Worm (Caenorhabditis elegans) whole organism, late embryonic: Measurements from ENCODE around the gene sru-13.

ENCODE experiments used
- ceh-34 ChIP-seq: sonication (generic microtip); optimal IDR thresholded peaks from 2 replicates; lab custom pipeline; 2016; ENCODE audit warnings: mild to moderate bottlenecking, missing genetic modification characterization, missing compliant biosample characterization
- dve-1 ChIP-seq: sonication (generic microtip); optimal IDR thresholded peaks from 2 replicates; lab custom pipeline; 2017; ENCODE audit warnings: antibody characterized with exemption, mild to moderate bottlenecking, missing genetic modification characterization, missing compliant biosample characterization
- elt-2 ChIP-seq: sonication (generic microtip); optimal IDR thresholded peaks from 2 replicates; lab custom pipeline; 2016; ENCODE audit warnings: missing genetic modification reagents, missing genetic modification characterization, missing compliant biosample characterization
- hlh-30 ChIP-seq: sonication (generic microtip); optimal IDR thresholded peaks from 2 replicates; lab custom pipeline; 2017; ENCODE audit warnings: antibody characterized with exemption, missing genetic modification characterization, missing compliant biosample characterization; ENCODE audit not compliant: insufficient read depth
- nhr-232 ChIP-seq: sonication (generic microtip); optimal IDR thresholded peaks from 2 replicates; lab custom pipeline; 2016; ENCODE audit warnings: missing genetic modification characterization, missing compliant biosample characterization
- pag-3 ChIP-seq: sonication (generic microtip); optimal IDR thresholded peaks from 2 replicates; lab custom pipeline; 2016; ENCODE audit warnings: missing compliant biosample characterization, missing genetic modification characterization, borderline replicate concordance
- pha-4 ChIP-seq: fragments of 150-350 bp; optimal IDR thresholded peaks from 2 replicates; lab custom pipeline; 2018; ENCODE audit warnings: missing biosample characterization, missing genetic modification reagents, missing genetic modification characterization
- pqm-1 ChIP-seq: sonication (generic microtip); optimal IDR thresholded peaks from 2 replicates; lab custom pipeline; 2016; ENCODE audit warnings: missing genetic modification characterization, missing compliant biosample characterization
- sox-4 ChIP-seq: sonication (generic microtip); optimal IDR thresholded peaks from 2 replicates; lab custom pipeline; 2017; ENCODE audit warnings: mild to moderate bottlenecking, missing genetic modification characterization, inconsistent platforms, missing compliant biosample characterization
- ttx-3 ChIP-seq: sonication (generic microtip); optimal IDR thresholded peaks from 2 replicates; lab custom pipeline; 2016; ENCODE audit warnings: missing genetic modification reagents, missing genetic modification characterization, missing compliant biosample characterization

DNA sequence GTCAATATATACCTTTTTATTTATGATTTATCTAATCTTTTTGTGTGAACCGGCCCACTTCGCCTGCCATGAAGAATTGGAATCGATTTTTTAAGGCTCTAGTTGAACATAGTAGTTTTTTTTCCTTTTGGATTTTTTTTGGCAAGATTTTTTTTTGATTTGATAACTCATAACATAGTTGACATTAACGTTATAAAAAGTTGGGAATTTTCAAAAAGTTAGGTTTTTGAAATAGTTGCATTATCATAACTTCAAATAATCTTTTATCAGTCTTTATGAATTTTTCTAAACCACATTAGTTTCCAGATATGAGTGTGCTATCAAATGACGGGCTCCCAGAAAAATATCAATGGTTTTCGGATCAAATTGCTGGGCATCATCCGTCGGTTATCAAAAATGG is 25.4 kb upstream of the sru-13 start, which contains the start of gene ipmk-1:
- no peak for TF ChIP-seq pha-4 (tag; lab: Kevin White, UChicago)
- TF ChIP-seq ttx-3 (tag; lab: Kevin White, UChicago), result no peak
- no peak for TF ChIP-seq hlh-30 (tag; lab: Kevin White, UChicago)
- TF ChIP-seq nhr-232 (tag; lab: Kevin White, UChicago), result no peak
- TF ChIP-seq sox-4 (tag; lab: Kevin White, UChicago), result no peak
- TF ChIP-seq pqm-1, result no peak
- no peak for TF ChIP-seq pag-3 (tag; lab: Kevin White, UChicago)
- TF ChIP-seq elt-2 (tag; lab: Kevin White, UChicago), result no peak
- no peak for TF ChIP-seq ceh-34 (tag; lab: Kevin White, UChicago)
- no peak for TF ChIP-seq dve-1 (tag; lab: Kevin White, UChicago)
